Fruit fly (Drosophila melanogaster): ENCODE results near the gene Ucp4C.

Gene Ucp4C

DNA sequence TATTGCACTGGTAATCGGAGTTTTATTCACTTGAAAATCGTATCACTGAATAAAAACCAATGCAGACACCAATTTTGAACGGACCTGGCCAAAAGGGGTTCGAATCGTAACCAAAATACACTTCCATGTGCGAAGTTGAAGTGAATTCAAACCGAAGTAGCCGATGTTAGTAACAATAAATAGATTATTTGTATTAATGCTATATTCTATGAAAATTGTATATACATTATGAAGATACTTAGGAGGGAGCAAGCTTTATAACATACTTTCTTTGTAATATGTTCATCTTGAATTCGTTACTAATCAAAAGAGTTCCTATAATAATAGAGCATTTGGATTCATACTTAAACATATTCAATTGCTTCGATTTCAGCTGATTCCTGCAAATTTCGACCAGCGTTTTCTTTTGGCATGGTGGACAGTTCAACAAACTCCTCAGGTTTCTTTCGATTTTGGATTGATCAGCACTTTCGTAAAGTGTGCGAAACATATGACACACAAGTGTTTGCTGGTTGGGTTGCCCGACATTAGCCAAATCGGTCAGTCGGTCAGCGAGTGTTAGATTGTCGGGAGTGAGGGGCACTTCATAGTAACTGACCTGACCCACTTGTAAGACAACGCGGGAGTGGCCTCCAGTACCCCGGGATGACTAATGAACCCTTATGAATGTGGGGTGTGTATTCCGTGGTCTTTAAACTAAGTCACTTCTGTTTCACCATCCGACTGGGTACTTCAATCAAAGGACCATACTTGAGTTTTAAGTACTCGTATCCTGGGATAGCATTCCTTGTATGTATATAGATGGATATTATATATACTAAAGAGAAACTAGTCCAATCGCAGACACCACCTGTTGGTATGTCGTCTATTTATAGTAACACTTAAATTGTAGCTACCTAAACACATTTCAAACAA is at the start of gene Ucp4C, which contains the start of gene CG13992:
TSS of gene Ucp4C (plus strand) at position 865 of the 915 bp plus-strand sequence.
TSS of gene CG13992 (minus strand) at position 51 of the 915 bp plus-strand sequence.
- TF ChIP-seq CG6791 (GFP tag; IDR thresholded peaks at IDR 0.05; ENCODE audit: partially characterized antibody) (0 out of 3 replicates have a peak, but pooled peaks have one; percentile 16), scrt (GFP tag; optimal IDR thresholded peaks at IDR 0.05) (no peak), twi (tag; optimal IDR thresholded peaks at IDR 0.05) (peak; percentile 73)

DNA sequence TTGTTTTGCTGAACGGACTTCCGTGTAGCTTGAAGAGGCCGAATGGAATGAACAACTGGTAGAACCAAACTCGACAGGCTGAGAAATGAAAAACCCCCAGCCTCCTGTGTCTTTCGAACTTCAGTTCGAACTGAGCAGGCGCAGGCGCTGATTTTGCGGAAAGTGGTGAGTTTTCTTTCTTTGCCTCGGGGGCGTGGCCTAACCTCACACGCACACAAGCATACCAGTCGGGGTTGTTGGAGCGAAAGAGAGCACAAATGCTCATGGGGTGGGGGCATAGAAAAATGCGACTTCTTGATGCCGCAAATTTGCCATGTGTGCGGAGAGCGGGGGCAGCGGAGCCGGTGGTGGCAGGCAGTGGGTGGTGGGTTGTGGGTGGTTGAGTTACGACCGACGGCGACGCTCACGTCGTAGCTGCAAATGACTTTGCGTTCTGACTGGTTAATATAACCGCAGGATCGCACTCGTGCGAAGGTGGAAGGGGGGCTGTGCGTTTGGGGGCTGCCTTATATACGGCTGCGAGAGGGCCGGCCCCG is 44.7 kb upstream of the Ucp4C start, which contains the start of gene CG9016:
TSS of gene CG9016 (minus strand) at position 51 of the 536 bp plus-strand sequence.
- TF ChIP-seq CG7271 (tag; optimal IDR thresholded peaks at IDR 0.05) (no peak), CG8478 (optimal IDR thresholded peaks at IDR 0.05) (peak; percentile 79), Hr39 (optimal IDR thresholded peaks at IDR 0.05) (no peak), Trl (optimal IDR thresholded peaks at IDR 0.05) (peak in 1 of 2 experiments; percentile 9), Trl (GFP tag; optimal IDR thresholded peaks at IDR 0.05) (no peak), cg (GFP tag; optimal IDR thresholded peaks at IDR 0.05) (peak; percentile 73), Jarid2 (GFP tag; optimal IDR thresholded peaks at IDR 0.05) (peak; percentile 25), crol (GFP tag; IDR thresholded peaks at IDR 0.05) (peak; percentile 89), Nf-YB (GFP tag; optimal IDR thresholded peaks at IDR 0.05) (peak; percentile 94), vvl (GFP tag; IDR thresholded peaks at IDR 0.05) (no peak), CG5180 (GFP tag; optimal IDR thresholded peaks at IDR 0.05) (peak; percentile 46), ewg (GFP tag; optimal IDR thresholded peaks at IDR 0.05) (peak; percentile 86), seq (GFP tag; IDR thresholded peaks at IDR 0.05) (peak; percentile 87), Bgb (GFP tag; IDR thresholded peaks at IDR 0.05; ENCODE audit: partially characterized antibody) (peak; percentile 19; the same call in 1 of the 2 replicates), toy (GFP tag; IDR thresholded peaks at IDR 0.05) (0 out of 2 replicates have a peak, but pooled peaks have one; percentile 28), nerfin-1 (tag; optimal IDR thresholded peaks at IDR 0.05) (peak; percentile 5), tll (GFP tag; optimal IDR thresholded peaks at IDR 0.05) (peak in 1 of 2 experiments; percentile 15), grau (tag; optimal IDR thresholded peaks at IDR 0.05) (no peak), Nf-YC (tag; optimal IDR thresholded peaks at IDR 0.05) (peak; percentile 97), pros (GFP tag; optimal IDR thresholded peaks at IDR 0.05) (peak; percentile 27), ttk (GFP tag; IDR thresholded peaks at IDR 0.05) (no peak), CG42726 (GFP tag; IDR thresholded peaks at IDR 0.05; ENCODE audit: partially characterized antibody) (peak; percentile 33; the same call in 1 of the 2 replicates), CG17361 (GFP tag; IDR thresholded peaks at IDR 0.05) (no peak), CG33557 (GFP tag; optimal IDR thresholded peaks at IDR 0.05) (no peak), Deaf1 (tag; optimal IDR thresholded peaks at IDR 0.05) (peak; percentile 83), Adf1 (GFP tag; IDR thresholded peaks at IDR 0.05) (peak; percentile 80), knrl (GFP tag; IDR thresholded peaks at IDR 0.05; ENCODE audit: partially characterized antibody) (0 out of 3 replicates have a peak, but pooled peaks have one; percentile 24), CG14441 (GFP tag; IDR thresholded peaks at IDR 0.05) (no peak), chinmo (GFP tag; IDR thresholded peaks at IDR 0.05; ENCODE audit: partially characterized antibody) (0 out of 4 replicates have a peak, but pooled peaks have one; percentile 75), CG1832 (GFP tag; optimal IDR thresholded peaks at IDR 0.05) (peak; percentile 66), NC2α (GFP tag; optimal IDR thresholded peaks at IDR 0.05) (no peak), so (GFP tag; IDR thresholded peaks at IDR 0.05) (0 out of 3 replicates have a peak, but pooled peaks have one; percentile 17)

DNA sequence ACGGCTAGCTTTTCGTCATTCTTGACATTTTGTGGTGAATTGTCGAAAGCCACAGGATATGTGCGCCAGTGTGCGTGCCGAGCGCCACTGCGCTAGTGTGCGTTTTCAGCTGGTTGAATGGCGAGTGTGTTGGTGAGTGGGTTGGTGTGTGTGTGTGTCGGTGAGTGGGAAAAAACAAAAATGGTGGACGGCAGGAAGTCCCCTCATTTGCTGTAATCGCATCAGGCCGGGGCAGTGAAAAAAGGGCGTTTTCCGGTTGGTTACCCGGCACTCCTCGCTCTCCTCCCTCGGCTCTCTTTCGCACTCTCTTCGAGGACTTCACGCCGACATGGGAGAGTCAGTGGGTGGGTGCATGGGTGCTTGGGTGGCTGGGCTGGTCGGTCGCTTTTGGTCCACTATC is 43.2 kb upstream of the Ucp4C start:
- TF ChIP-seq crol (GFP tag; IDR thresholded peaks at IDR 0.05) (peak; percentile 62), CG33213 (GFP tag; optimal IDR thresholded peaks at IDR 0.05) (no peak), CG18599 (GFP tag; optimal IDR thresholded peaks at IDR 0.05) (no peak), Nf-YB (GFP tag; optimal IDR thresholded peaks at IDR 0.05) (peak; percentile 96), NC2α (GFP tag; optimal IDR thresholded peaks at IDR 0.05) (no peak), Taf1 (GFP tag; IDR thresholded peaks at IDR 0.05) (no peak), Nf-YA (GFP tag; IDR thresholded peaks at IDR 0.05) (peak; percentile 53), Hmr (GFP tag; optimal IDR thresholded peaks at IDR 0.05) (no peak), ac (GFP tag; optimal IDR thresholded peaks at IDR 0.05) (no peak), Mad (GFP tag; optimal IDR thresholded peaks at IDR 0.05) (no peak), Chrac-16 (GFP tag; optimal IDR thresholded peaks at IDR 0.05) (no peak), CG1832 (GFP tag; optimal IDR thresholded peaks at IDR 0.05) (no peak), Nf-YC (tag; optimal IDR thresholded peaks at IDR 0.05) (peak; percentile 97), Vsx1 (GFP tag; optimal IDR thresholded peaks at IDR 0.05) (no peak), CG11247 (GFP tag; IDR thresholded peaks at IDR 0.05) (no peak), CG42726 (GFP tag; IDR thresholded peaks at IDR 0.05; ENCODE audit: partially characterized antibody) (no peak), CG8478 (optimal IDR thresholded peaks at IDR 0.05) (no peak)
